Worm (Caenorhabditis elegans) whole organism, L4 larva: ENCODE results near the gene math-49.

Experiments used
- R02D3.7 ChIP-seq: fragments of 150-350 bp; sonication (generic microtip); optimal IDR thresholded peaks from 3 replicates; lab custom pipeline; 2014; ENCODE audit warnings: missing biosample characterization, missing genetic modification characterization
- ZK546.5 ChIP-seq, 2 experiments: sonication (generic microtip); optimal IDR thresholded peaks; 2 replicates each; lab custom pipeline; 2017; ENCODE audit warnings: missing biosample characterization in 2 of 2, missing genetic modification characterization in 2 of 2
- attf-4 ChIP-seq: sonication (generic microtip); optimal IDR thresholded peaks from 3 replicates; lab custom pipeline; 2017; ENCODE audit warnings: missing biosample characterization, missing genetic modification characterization
- daf-12 ChIP-seq: fragments of 150-350 bp; optimal IDR thresholded peaks from 2 replicates; lab custom pipeline; 2014; ENCODE audit warnings: missing biosample characterization, missing genetic modification reagents, missing genetic modification characterization
- dpl-1 ChIP-seq: fragments of 150-350 bp; optimal IDR thresholded peaks from 2 replicates; lab custom pipeline; 2014; ENCODE audit warnings: missing biosample characterization, missing genetic modification reagents, missing genetic modification characterization
- saeg-2 ChIP-seq: fragments of 200-800 bp; sonication (Bioruptor generic); IDR thresholded peaks from 2 replicates; pipeline ENCODE4 v1.3.6; 2022; ENCODE audit warnings: missing genetic modification reagents, missing genetic modification characterization, missing compliant biosample characterization
- snpc-4 ChIP-seq: fragments of 150-350 bp; optimal IDR thresholded peaks from 2 replicates; lab custom pipeline; 2014; ENCODE audit warnings: missing biosample characterization, missing genetic modification characterization
- unc-130 ChIP-seq: sonication (generic microtip); optimal IDR thresholded peaks from 2 replicates; lab custom pipeline; 2016; ENCODE audit warnings: missing genetic modification reagents, missing genetic modification characterization, missing compliant biosample characterization
- unc-39 ChIP-seq: sonication (generic microtip); optimal IDR thresholded peaks from 2 replicates; lab custom pipeline; 2017; ENCODE audit warnings: missing biosample characterization, missing genetic modification characterization
- unc-62 ChIP-seq, 3 experiments: fragments of 150-350 bp in 1 of 3; sonication (generic microtip); optimal IDR thresholded peaks in 2 of 3; peaks in 1 of 3; 1 replicate in 1 of 3; 2 replicates in 2 of 3; lab custom pipeline; 2014 to 2017; ENCODE audit warnings: missing biosample characterization in 3 of 3, missing genetic modification characterization in 3 of 3, missing genetic modification reagents in 3 of 3, missing genotype in 1 of 3
- zfp-3 ChIP-seq: fragments of 200-800 bp; sonication (Bioruptor generic); conservative IDR thresholded peaks from 2 replicates; pipeline ENCODE4 v1.3.6; 2022; ENCODE audit warnings: missing genetic modification reagents, missing genetic modification characterization, missing compliant biosample characterization

DNA sequence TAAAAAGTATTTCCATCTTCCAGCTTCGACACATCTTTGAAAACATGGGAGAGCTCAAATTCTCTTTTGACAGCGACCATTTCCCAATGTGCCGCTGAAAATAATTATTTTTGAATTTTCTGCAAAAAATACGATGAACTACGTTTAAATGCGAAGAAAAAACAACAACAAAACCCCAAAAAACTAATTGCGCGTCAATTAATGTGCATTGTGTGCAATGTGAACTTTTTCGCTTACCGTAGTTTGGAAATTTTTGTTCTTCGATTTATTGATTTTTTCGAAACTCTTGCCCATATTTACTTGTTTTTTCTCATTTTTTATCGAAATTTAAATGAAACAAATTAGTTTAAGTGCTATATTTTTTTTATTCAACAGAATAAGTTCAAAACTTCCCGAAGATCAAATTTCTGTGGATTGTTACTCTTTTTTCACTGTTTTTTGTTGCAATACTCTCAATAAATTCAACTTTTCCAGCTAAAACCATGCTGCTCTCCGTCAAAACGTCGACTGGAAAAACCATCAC lies 32.7 kb downstream of the math-49 start, which contains the start of the genes bath-2 and F52C6.4:
- TF ChIP-seq saeg-2 = no peak
- no peak for TF ChIP-seq unc-39 (tag; lab: Kevin White, UChicago)
- TF ChIP-seq R02D3.7 (tag; lab: Kevin White, UChicago) = no peak
- TF ChIP-seq snpc-4 (tag; lab: Kevin White, UChicago) = no peak
- no peak for TF ChIP-seq daf-12 (tag; lab: Kevin White, UChicago)
- no peak for TF ChIP-seq unc-62 (GFP tag; optimal IDR thresholded peaks at IDR 0.05 in 1 of 2; lab: Kevin White, UChicago)
- TF ChIP-seq unc-62 (tag; optimal IDR thresholded peaks at IDR 0.05; lab: Kevin White, UChicago) = no peak
- TF ChIP-seq attf-4 (tag; lab: Kevin White, UChicago) = no peak
- no peak for TF ChIP-seq unc-130 (GFP tag; lab: Kevin White, UChicago)
- TF ChIP-seq ZK546.5 (tag; optimal IDR thresholded peaks at IDR 0.05; lab: Kevin White, UChicago) = no peak
- TF ChIP-seq zfp-3 (GFP tag; lab: Robert Waterston, UW) = no peak
- no peak for TF ChIP-seq dpl-1
